Worm (Caenorhabditis elegans): ENCODE data around the gene unc-80.

unc-80 gene

ce11 chrV:20845524-20846208 lies 33.7 kb upstream of the unc-80 start, which contains the start of the genes F31D4.2 and fkb-6:
F31D4.2 (minus strand) TSS chrV:20845546.
fkb-6 (plus strand) TSS chrV:20846158.
- TF ChIP-seq ceh-14 (tag; optimal IDR thresholded peaks at IDR 0.05) (no peak), hlh-30 (tag; optimal IDR thresholded peaks at IDR 0.05; ENCODE audit: insufficient read depth) (peak; percentile 22), hlh-13 (GFP tag; optimal IDR thresholded peaks at IDR 0.05) (no peak), F13H6.1 (tag; optimal IDR thresholded peaks at IDR 0.05) (no peak), T23F11.4 (GFP tag; optimal IDR thresholded peaks at IDR 0.05) (no peak), unc-86 (tag; optimal IDR thresholded peaks at IDR 0.05) (peak; percentile 3), Y22D7AL.16 (tag; optimal IDR thresholded peaks at IDR 0.05) (no peak), mec-3 (tag; optimal IDR thresholded peaks at IDR 0.05; ENCODE audit: borderline replicate concordance) (no peak), C08G9.2 (tag; optimal IDR thresholded peaks at IDR 0.05) (no peak), tbx-7 (tag; optimal IDR thresholded peaks at IDR 0.05) (no peak), pqm-1 (tag; optimal IDR thresholded peaks at IDR 0.05) (no peak), che-1 (tag; optimal IDR thresholded peaks at IDR 0.05) (no peak), pha-2 (tag; optimal IDR thresholded peaks at IDR 0.05) (peak; percentile 4), ceh-24 (tag; optimal IDR thresholded peaks at IDR 0.05) (no peak), pros-1 (tag; optimal IDR thresholded peaks at IDR 0.05) (no peak), npax-4 (tag; optimal IDR thresholded peaks at IDR 0.05) (no peak), eyg-1 (tag; optimal IDR thresholded peaks at IDR 0.05) (no peak), odd-2 (tag; optimal IDR thresholded peaks at IDR 0.05) (no peak), ref-2 (tag; optimal IDR thresholded peaks at IDR 0.05) (no peak), gmeb-2 (tag; optimal IDR thresholded peaks at IDR 0.05) (no peak), pax-1 (tag; optimal IDR thresholded peaks at IDR 0.05) (peak; percentile 8), hlh-15 (tag; optimal IDR thresholded peaks at IDR 0.05) (no peak), ceh-22 (tag; optimal IDR thresholded peaks at IDR 0.05) (no peak), nhr-232 (tag; optimal IDR thresholded peaks at IDR 0.05) (no peak), unc-42 (tag; optimal IDR thresholded peaks at IDR 0.05) (peak; percentile 37), lim-6 (tag; optimal IDR thresholded peaks at IDR 0.05) (no peak), pag-3 (tag; optimal IDR thresholded peaks at IDR 0.05; ENCODE audit: borderline replicate concordance) (no peak), K02D7.2 (tag; optimal IDR thresholded peaks at IDR 0.05) (no peak), ceh-9 (tag; optimal IDR thresholded peaks at IDR 0.05) (no peak), ceh-48 (tag; optimal IDR thresholded peaks at IDR 0.05) (peak; percentile 89), ceh-34 (tag; optimal IDR thresholded peaks at IDR 0.05) (peak; percentile 27), sox-4 (tag; optimal IDR thresholded peaks at IDR 0.05) (no peak), ceh-19 (GFP tag; optimal IDR thresholded peaks at IDR 0.05) (no peak), unc-55 (GFP tag; optimal IDR thresholded peaks at IDR 0.05) (peak; percentile 63), syd-9 (tag; optimal IDR thresholded peaks at IDR 0.05) (no peak), ceh-2 (tag; optimal IDR thresholded peaks at IDR 0.05) (no peak), madf-2 (tag; optimal IDR thresholded peaks at IDR 0.05) (no peak), K09A11.1 (tag; optimal IDR thresholded peaks at IDR 0.05; ENCODE audit: insufficient read depth) (no peak), ceh-18 (tag; optimal IDR thresholded peaks at IDR 0.05) (no peak), ceh-30 (tag; optimal IDR thresholded peaks at IDR 0.05) (no peak), dmd-4 (tag; optimal IDR thresholded peaks at IDR 0.05; ENCODE audit: borderline replicate concordance) (no peak), elt-2 (tag; optimal IDR thresholded peaks at IDR 0.05) (no peak), fkh-6 (tag; optimal IDR thresholded peaks at IDR 0.05) (no peak), pat-9 (tag; optimal IDR thresholded peaks at IDR 0.05) (no peak), hlh-8 (tag; optimal IDR thresholded peaks at IDR 0.05) (no peak), ceh-31 (tag; optimal IDR thresholded peaks at IDR 0.05) (peak; percentile 9), sox-2 (GFP tag; IDR thresholded peaks at IDR 0.05) (peak; percentile 1; the same call in 1 of the 2 replicates), ztf-16 (tag; optimal IDR thresholded peaks at IDR 0.05) (no peak), zip-5 (tag; optimal IDR thresholded peaks at IDR 0.05) (no peak), ttx-3 (tag; optimal IDR thresholded peaks at IDR 0.05) (no peak), ets-4 (tag; optimal IDR thresholded peaks at IDR 0.05) (no peak), dve-1 (tag; optimal IDR thresholded peaks at IDR 0.05) (peak; percentile 42), ahr-1 (tag; optimal IDR thresholded peaks at IDR 0.05) (no peak)
